Fruit fly (Drosophila melanogaster): Measurements from ENCODE around the gene Tim8.

Tim8 gene

DNA sequence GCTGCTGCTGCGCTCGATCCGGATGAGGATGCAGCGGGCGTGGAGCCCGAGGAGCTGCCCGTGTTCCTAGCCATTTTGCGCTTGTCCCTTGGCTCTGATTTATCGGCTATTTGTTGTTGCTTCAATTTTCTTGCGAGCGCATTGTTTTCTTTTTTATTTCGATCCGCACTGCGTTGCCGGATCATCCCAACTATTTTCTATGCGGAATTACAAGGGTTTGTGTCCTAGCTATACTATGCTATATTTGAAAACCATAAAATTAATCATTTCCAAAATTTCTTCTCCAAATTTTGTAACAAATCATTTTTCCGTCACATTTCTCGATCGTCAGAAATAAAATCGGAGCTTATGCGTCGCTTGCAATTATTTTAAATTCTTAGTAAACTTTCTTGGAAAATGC is 20.4 kb upstream of the Tim8 start, which contains the start of the genes GCS1 and CG11756:
GCS1 (minus strand) TSS at position 193 of the 400 bp plus-strand sequence.
CG11756 (plus strand) TSS at position 312 of the 400 bp plus-strand sequence.
- peak; percentile 2 for TF ChIP-seq psq (GFP tag; optimal IDR thresholded peaks at IDR 0.05)
- no peak for TF ChIP-seq jim (GFP tag; optimal IDR thresholded peaks at IDR 0.05)

DNA sequence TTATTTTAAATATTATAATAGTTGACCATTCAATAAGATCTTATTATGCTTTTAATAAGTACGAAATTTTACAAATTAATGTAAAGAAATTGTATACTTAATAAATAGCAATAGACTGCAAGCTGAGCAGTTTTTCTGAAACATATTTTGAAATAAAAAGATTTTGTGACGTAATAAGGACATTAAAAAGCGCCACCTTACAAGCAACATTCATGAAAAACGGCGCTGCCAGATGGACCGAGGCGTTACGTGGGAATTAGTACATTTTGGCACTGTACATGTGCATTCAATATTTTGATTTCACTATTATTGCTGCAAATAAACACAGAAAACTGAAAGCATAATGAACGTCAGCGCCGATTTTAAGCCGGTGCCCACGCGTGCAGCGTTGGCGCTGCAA is 19.4 kb upstream of the Tim8 start, which contains the start of gene CG1738:
CG1738 (plus strand) TSS at position 221 of the 400 bp plus-strand sequence.
- no peak for TF ChIP-seq CG9705 (GFP tag; optimal IDR thresholded peaks at IDR 0.05)
- no peak for TF ChIP-seq Jra (GFP tag; optimal IDR thresholded peaks at IDR 0.05)
- peak; percentile 37 for TF ChIP-seq HLH106 (tag; optimal IDR thresholded peaks at IDR 0.05)
- TF ChIP-seq br (GFP tag; optimal IDR thresholded peaks at IDR 0.05) = no peak
- TF ChIP-seq Vsx2 (GFP tag; optimal IDR thresholded peaks at IDR 0.05; ENCODE audit: partially characterized antibody) = no peak
- TF ChIP-seq woc (GFP tag; optimal IDR thresholded peaks at IDR 0.05) = peak; percentile 63
- TF ChIP-seq Myc (optimal IDR thresholded peaks at IDR 0.05) = no peak
- no peak for TF ChIP-seq Rel (GFP tag; optimal IDR thresholded peaks at IDR 0.05)
- no peak for TF ChIP-seq Rel (tag; optimal IDR thresholded peaks at IDR 0.05)
- no peak for TF ChIP-seq N (GFP tag; optimal IDR thresholded peaks at IDR 0.05)
- TF ChIP-seq Hnf4 (GFP tag; optimal IDR thresholded peaks at IDR 0.05) = no peak
- no peak for TF ChIP-seq CG32264 (GFP tag; optimal IDR thresholded peaks at IDR 0.05)
- TF ChIP-seq rgr (GFP tag; optimal IDR thresholded peaks at IDR 0.05) = peak; percentile 8
- peak; percentile 31 for TF ChIP-seq Sp1 (GFP tag; optimal IDR thresholded peaks at IDR 0.05)
- no peak for TF ChIP-seq Hr83 (GFP tag; optimal IDR thresholded peaks at IDR 0.05; ENCODE audit: poor library complexity, severe bottlenecking)
- TF ChIP-seq foxo (GFP tag; optimal IDR thresholded peaks at IDR 0.05) = peak in 1 of 2 experiments; percentile 9
- no peak for TF ChIP-seq brk (GFP tag; optimal IDR thresholded peaks at IDR 0.05)

DNA sequence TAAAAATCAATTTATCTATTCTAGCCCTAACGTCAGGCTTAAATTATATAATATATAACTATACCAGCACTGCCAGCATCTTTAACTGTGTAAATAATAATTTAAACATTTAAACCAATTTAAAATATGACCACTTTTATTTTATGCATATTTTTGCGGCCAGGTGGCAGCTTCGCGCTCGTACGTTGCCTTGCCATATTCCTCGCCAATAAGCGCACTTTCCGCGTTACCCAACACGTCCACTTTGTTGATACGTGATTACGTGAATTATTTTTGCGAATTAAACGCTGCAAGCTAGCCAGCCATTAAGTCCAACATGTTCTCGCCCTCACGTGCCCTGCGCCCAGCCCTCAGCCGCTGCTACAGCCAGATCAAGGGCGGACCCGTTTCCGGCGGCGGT is 18.5 kb upstream of the Tim8 start, which contains the start of gene NdufV3:
NdufV3 (plus strand) TSS at position 219 of the 400 bp plus-strand sequence.
- TF ChIP-seq Hnf4 (GFP tag; optimal IDR thresholded peaks at IDR 0.05) (peak; percentile 49), foxo (GFP tag; optimal IDR thresholded peaks at IDR 0.05) (peak in 1 of 2 experiments; percentile 37), sage (GFP tag; optimal IDR thresholded peaks at IDR 0.05) (peak; percentile 17), rgr (GFP tag; optimal IDR thresholded peaks at IDR 0.05) (peak; percentile 12), br (GFP tag; optimal IDR thresholded peaks at IDR 0.05) (peak; percentile 6), Mio (GFP tag; optimal IDR thresholded peaks at IDR 0.05) (no peak), dl (GFP tag; optimal IDR thresholded peaks at IDR 0.05; ENCODE audit: insufficient read depth in 1 of 2, partially characterized antibody in 2 of 2) (no peak), h (GFP tag; optimal IDR thresholded peaks at IDR 0.05) (peak; percentile 10), HLH106 (tag; optimal IDR thresholded peaks at IDR 0.05) (peak; percentile 26), ey (GFP tag; optimal IDR thresholded peaks at IDR 0.05) (peak; percentile 6)

DNA sequence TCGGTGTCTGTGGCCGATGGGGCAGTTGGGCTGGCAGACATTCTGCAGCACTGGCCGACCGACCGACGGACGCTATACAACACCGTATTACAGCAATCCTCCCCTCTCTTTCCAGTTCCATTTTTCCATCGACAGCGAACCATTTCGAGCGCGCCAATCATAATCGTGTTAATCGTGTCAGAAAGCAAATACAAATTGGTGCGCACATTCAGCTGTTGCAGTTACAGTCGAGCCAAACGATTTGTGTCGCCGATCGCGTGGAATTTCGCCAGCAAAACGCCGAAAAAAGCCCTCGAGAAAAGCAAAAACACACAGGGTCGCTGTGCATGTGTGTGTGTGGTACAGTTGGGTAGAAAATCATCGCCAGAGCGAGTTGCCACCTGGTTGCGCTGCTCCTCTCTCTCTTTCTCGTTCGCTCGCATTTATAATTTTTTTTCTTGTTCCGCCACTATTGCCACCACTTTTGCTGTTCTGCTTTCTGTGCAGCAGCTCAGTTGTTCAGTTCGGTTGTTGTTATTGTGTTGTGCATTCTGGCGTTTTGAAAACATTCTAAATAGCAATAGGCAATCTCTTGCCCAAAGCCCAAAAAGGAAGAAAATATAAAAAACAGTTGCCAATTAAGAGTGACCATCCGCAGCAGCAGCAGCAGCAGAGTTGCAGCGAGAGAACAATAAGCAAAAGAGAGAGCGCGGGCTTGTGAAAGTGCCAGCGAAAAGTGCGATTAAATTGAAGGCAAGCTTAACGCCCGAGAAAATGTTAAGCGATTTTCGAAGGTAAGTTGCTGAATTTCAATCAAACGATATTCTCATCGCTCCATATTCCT is 17.5 kb upstream of the Tim8 start, which contains the start of gene CG1737:
CG1737 (plus strand) TSS at position 104 of the 823 bp plus-strand sequence.
- TF ChIP-seq jim (GFP tag; optimal IDR thresholded peaks at IDR 0.05) = peak; percentile 48
- TF ChIP-seq GATAd (GFP tag; optimal IDR thresholded peaks at IDR 0.05) = no peak
- TF ChIP-seq fru (GFP tag; optimal IDR thresholded peaks at IDR 0.05) = peak; percentile 45
- peak; percentile 29 for TF ChIP-seq Sp1 (GFP tag; optimal IDR thresholded peaks at IDR 0.05)
- peak; percentile 53 for TF ChIP-seq rgr (GFP tag; optimal IDR thresholded peaks at IDR 0.05)
- no peak for TF ChIP-seq CrebA (GFP tag; optimal IDR thresholded peaks at IDR 0.05; ENCODE audit: borderline replicate concordance)
- peak in 1 of 2 experiments; percentile 54 for TF ChIP-seq foxo (GFP tag; optimal IDR thresholded peaks at IDR 0.05)
- no peak for TF ChIP-seq Abd-B (GFP tag; optimal IDR thresholded peaks at IDR 0.05)
- TF ChIP-seq Myc (optimal IDR thresholded peaks at IDR 0.05) = no peak
- TF ChIP-seq Hnf4 (GFP tag; optimal IDR thresholded peaks at IDR 0.05) = peak; percentile 50
- no peak for TF ChIP-seq N (GFP tag; optimal IDR thresholded peaks at IDR 0.05)
- peak; percentile 38 for TF ChIP-seq OdsH (GFP tag; optimal IDR thresholded peaks at IDR 0.05)
- no peak for TF ChIP-seq br (GFP tag; optimal IDR thresholded peaks at IDR 0.05)
- no peak for TF ChIP-seq sage (GFP tag; optimal IDR thresholded peaks at IDR 0.05)
- no peak for TF ChIP-seq Rel (GFP tag; optimal IDR thresholded peaks at IDR 0.05)
- TF ChIP-seq Rel (tag; optimal IDR thresholded peaks at IDR 0.05) = peak; percentile 60
- no peak for TF ChIP-seq Hr78 (GFP tag; optimal IDR thresholded peaks at IDR 0.05)
- no peak for TF ChIP-seq woc (GFP tag; optimal IDR thresholded peaks at IDR 0.05)
- TF ChIP-seq psq (GFP tag; optimal IDR thresholded peaks at IDR 0.05) = peak; percentile 0
- TF ChIP-seq dmrt93B (GFP tag; optimal IDR thresholded peaks at IDR 0.05) = no peak
- peak; percentile 10 for TF ChIP-seq Jra (GFP tag; optimal IDR thresholded peaks at IDR 0.05)
- peak; percentile 19 for TF ChIP-seq HLH106 (tag; optimal IDR thresholded peaks at IDR 0.05)
- peak; percentile 56 for TF ChIP-seq Hr83 (GFP tag; optimal IDR thresholded peaks at IDR 0.05; ENCODE audit: poor library complexity, severe bottlenecking)
- TF ChIP-seq h (GFP tag; optimal IDR thresholded peaks at IDR 0.05) = peak; percentile 58
- TF ChIP-seq pan (optimal IDR thresholded peaks at IDR 0.05) = no peak

Data from whole organism, wandering third instar larva.